Worm (Caenorhabditis elegans): ENCODE measurements around the gene ZK856.4.

DNA sequence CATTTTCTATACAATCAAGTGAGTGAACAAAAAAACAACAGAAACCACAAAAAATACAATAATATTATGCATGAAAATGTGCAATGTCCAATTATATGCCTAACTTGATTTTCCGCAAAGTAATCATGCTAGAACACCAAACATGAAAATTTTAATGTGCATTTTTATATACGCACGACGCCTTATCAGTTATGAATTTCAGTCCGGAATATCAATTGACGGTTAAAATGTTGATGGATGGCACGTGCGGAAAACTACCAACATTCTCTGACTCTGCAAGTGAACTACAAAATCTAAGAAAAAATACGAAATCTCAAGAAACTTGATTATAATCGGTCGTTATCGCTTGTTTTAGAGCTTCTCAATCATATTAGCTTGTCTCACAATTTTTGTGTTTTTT is 23.1 kb upstream of the ZK856.4 start:
- no peak for TF ChIP-seq ces-1 (GFP tag; optimal IDR thresholded peaks at IDR 0.05)
- no peak for TF ChIP-seq elt-1 (tag; optimal IDR thresholded peaks at IDR 0.05; ENCODE audit: borderline replicate concordance, insufficient read depth)
- no peak for TF ChIP-seq nhr-28 (tag; optimal IDR thresholded peaks at IDR 0.05)
- no peak for TF ChIP-seq mep-1 (tag; optimal IDR thresholded peaks at IDR 0.05)
- TF ChIP-seq lsy-2 (tag; optimal IDR thresholded peaks at IDR 0.05): no peak
- no peak for TF ChIP-seq lin-13 (tag; optimal IDR thresholded peaks at IDR 0.05)
- no peak for TF ChIP-seq unc-39 (tag; optimal IDR thresholded peaks at IDR 0.05)
- no peak for TF ChIP-seq elt-3 (tag; optimal IDR thresholded peaks at IDR 0.05)
- TF ChIP-seq nhr-76 (tag; optimal IDR thresholded peaks at IDR 0.05): no peak
- TF ChIP-seq snpc-4 (tag; optimal IDR thresholded peaks at IDR 0.05): no peak
- no peak for TF ChIP-seq tbx-8 (GFP tag; optimal IDR thresholded peaks at IDR 0.05)
- TF ChIP-seq ztf-11 (tag; optimal IDR thresholded peaks at IDR 0.05): no peak
